Fruit fly (Drosophila melanogaster): ENCODE data around the gene Sfp24Bb.
A peak's percentile ranks its signal among the peaks of the same experiment; 100 is the strongest.

DNA sequence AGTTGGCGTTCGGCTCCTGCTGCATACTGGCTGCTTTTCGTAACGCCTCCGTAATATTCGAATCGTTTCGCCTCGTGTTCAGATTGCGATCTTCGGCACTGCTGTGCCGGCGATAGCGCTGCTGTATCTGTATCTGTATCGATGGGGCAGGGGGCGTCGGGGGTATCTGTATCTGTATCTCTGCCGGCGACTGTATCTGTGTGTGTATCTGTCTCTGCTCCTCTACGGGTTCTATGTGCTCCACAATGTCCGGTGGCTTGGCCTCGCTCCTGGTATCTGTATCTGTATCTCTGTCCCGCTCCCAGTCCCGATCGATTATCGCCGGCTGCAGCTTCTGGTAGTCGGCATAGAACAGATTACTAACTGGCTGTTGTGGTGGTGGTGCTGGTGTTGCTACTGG is 29.7 kb downstream of the Sfp24Bb start:
- TF ChIP-seq CG4496 (GFP tag; IDR thresholded peaks at IDR 0.05), result no peak
- no peak; the same call in 1 of the 2 replicates for TF ChIP-seq CG32121 (GFP tag; IDR thresholded peaks at IDR 0.05)
- peak; percentile 14; the same call in 1 of the 2 replicates for TF ChIP-seq CG12605 (GFP tag; IDR thresholded peaks at IDR 0.05)
- no peak for TF ChIP-seq CG34367 (tag; optimal IDR thresholded peaks at IDR 0.05)
- TF ChIP-seq Ets98B (GFP tag; IDR thresholded peaks at IDR 0.05), result peak; percentile 23; the same call in 1 of the 2 replicates
- TF ChIP-seq CG8301 (tag; optimal IDR thresholded peaks at IDR 0.05), result no peak
- no peak for TF ChIP-seq CG14655 (GFP tag; optimal IDR thresholded peaks at IDR 0.05)
- no peak for TF ChIP-seq CG10348 (GFP tag; IDR thresholded peaks at IDR 0.05)
- no peak for TF ChIP-seq Pif1B (GFP tag; optimal IDR thresholded peaks at IDR 0.05)
- TF ChIP-seq EcR (GFP tag; optimal IDR thresholded peaks at IDR 0.05), result peak; percentile 85
- no peak for TF ChIP-seq Pif1A (GFP tag; optimal IDR thresholded peaks at IDR 0.05)
- no peak for TF ChIP-seq gl (tag; optimal IDR thresholded peaks at IDR 0.05)
- no peak for TF ChIP-seq D1 (tag; optimal IDR thresholded peaks at IDR 0.05)
- no peak for TF ChIP-seq rn (GFP tag; IDR thresholded peaks at IDR 0.05)

All from whole organism, pupa.